Fruit fly (Drosophila melanogaster): ENCODE measurements around the gene CG32107.

dm6 chr3L:12857553-12858122, 3.5 kb downstream of the CG32107 start:
- TF ChIP-seq dmrt93B (GFP tag; optimal IDR thresholded peaks at IDR 0.05) (no peak), ey (GFP tag; optimal IDR thresholded peaks at IDR 0.05) (no peak), pan (optimal IDR thresholded peaks at IDR 0.05) (no peak)

All from whole organism, wandering third instar larva.